Fruit fly (Drosophila melanogaster): ENCODE data around the gene CG13994.

CG13994 gene

dm6 chr2L:6068544-6069251 is 5.9 kb downstream of the CG13994 start, which contains the start of the genes CG9150 and Pfdn1 (continued):
- TF ChIP-seq hth (optimal IDR thresholded peaks at IDR 0.05) (no peak), CG4854 (GFP tag; optimal IDR thresholded peaks at IDR 0.05) (no peak), tap (tag; optimal IDR thresholded peaks at IDR 0.05) (no peak), fd102C (GFP tag; optimal IDR thresholded peaks at IDR 0.05) (no peak), CG13775 (GFP tag; optimal IDR thresholded peaks at IDR 0.05) (no peak), bab2 (GFP tag; optimal IDR thresholded peaks at IDR 0.05) (no peak), zfh2 (GFP tag; optimal IDR thresholded peaks at IDR 0.05) (no peak), CG9727 (GFP tag; optimal IDR thresholded peaks at IDR 0.05) (no peak), nmo (GFP tag; optimal IDR thresholded peaks at IDR 0.05) (peak; percentile 12), fu2 (GFP tag; optimal IDR thresholded peaks at IDR 0.05) (no peak), lilli (GFP tag; optimal IDR thresholded peaks at IDR 0.05) (no peak), MBD-R2 (GFP tag; IDR thresholded peaks at IDR 0.05) (peak; percentile 77), E2f2 (GFP tag; IDR thresholded peaks at IDR 0.05) (peak; percentile 95), Ets65A (GFP tag) (no peak), Vsx1 (GFP tag; optimal IDR thresholded peaks at IDR 0.05) (no peak), gro (GFP tag; optimal IDR thresholded peaks at IDR 0.05) (peak; percentile 68), CG7928 (GFP tag; optimal IDR thresholded peaks at IDR 0.05) (no peak), CG11085 (GFP tag; IDR thresholded peaks at IDR 0.05) (no peak), B-H1 (GFP tag; IDR thresholded peaks at IDR 0.05) (no peak; the same call in 2 of the 3 replicates), CG1792 (GFP tag; optimal IDR thresholded peaks at IDR 0.05) (no peak), Ptx1 (GFP tag; IDR thresholded peaks at IDR 0.05) (no peak), Atf6 (GFP tag; IDR thresholded peaks at IDR 0.05) (no peak), Six4 (GFP tag; optimal IDR thresholded peaks at IDR 0.05) (no peak), zen (tag; optimal IDR thresholded peaks at IDR 0.05) (no peak), CG30403 (GFP tag; optimal IDR thresholded peaks at IDR 0.05) (no peak), CG6689 (GFP tag; IDR thresholded peaks at IDR 0.05) (no peak), yki (optimal IDR thresholded peaks at IDR 0.05) (no peak), Aef1 (GFP tag; IDR thresholded peaks at IDR 0.05) (no peak), MESR4 (GFP tag; optimal IDR thresholded peaks at IDR 0.05) (peak; percentile 62), al (GFP tag; IDR thresholded peaks at IDR 0.05) (no peak), tna (GFP tag; IDR thresholded peaks at IDR 0.05; ENCODE audit: partially characterized antibody) (peak; percentile 89), pan (optimal IDR thresholded peaks at IDR 0.05) (no peak), pan (GFP tag; optimal IDR thresholded peaks at IDR 0.05 in 1 of 2, IDR thresholded peaks at IDR 0.05 in 1 of 2) (no peak), CG17186 (GFP tag; optimal IDR thresholded peaks at IDR 0.05) (no peak), cas (GFP tag; IDR thresholded peaks at IDR 0.05) (no peak), sug (tag; optimal IDR thresholded peaks at IDR 0.05) (no peak), HmgD (GFP tag; optimal IDR thresholded peaks at IDR 0.05) (no peak), CG16813 (GFP tag; IDR thresholded peaks at IDR 0.05; ENCODE audit: partially characterized antibody) (peak; percentile 87), CG14860 (GFP tag; IDR thresholded peaks at IDR 0.05; ENCODE audit: partially characterized antibody) (peak; percentile 87), CG13287 (GFP tag; IDR thresholded peaks at IDR 0.05; ENCODE audit: partially characterized antibody) (peak; percentile 93), Sry-δ (GFP tag; optimal IDR thresholded peaks at IDR 0.05) (peak; percentile 95), PHDP (tag; optimal IDR thresholded peaks at IDR 0.05) (no peak), ken (GFP tag; IDR thresholded peaks at IDR 0.05) (no peak), sob (GFP tag; IDR thresholded peaks at IDR 0.05) (peak; percentile 10; the same call in 1 of the 2 replicates), CG4617 (GFP tag; optimal IDR thresholded peaks at IDR 0.05; ENCODE audit: borderline replicate concordance) (peak; percentile 61), CG1647 (GFP tag; optimal IDR thresholded peaks at IDR 0.05) (no peak), Dip3 (GFP tag; optimal IDR thresholded peaks at IDR 0.05) (no peak), pb (GFP tag; optimal IDR thresholded peaks at IDR 0.05) (no peak), CG10267 (tag; optimal IDR thresholded peaks at IDR 0.05) (peak; percentile 21), CG1233 (GFP tag; optimal IDR thresholded peaks at IDR 0.05) (no peak), pros (GFP tag; optimal IDR thresholded peaks at IDR 0.05) (no peak), dm (GFP tag; optimal IDR thresholded peaks at IDR 0.05) (peak; percentile 50)

Measured in whole organism, embryonic.